Fruit fly (Drosophila melanogaster) S2 (cell line): ENCODE results near the gene ppan.

Experiments
- CG8478 ChIP-seq: fragments of >200 bp; optimal IDR thresholded peaks from 2 replicates; lab custom pipeline; 2018
- CTCF ChIP-seq, 2 experiments: fragments of >200 bp; optimal IDR thresholded peaks; 2 replicates each; lab custom pipeline; 2018

DNA sequence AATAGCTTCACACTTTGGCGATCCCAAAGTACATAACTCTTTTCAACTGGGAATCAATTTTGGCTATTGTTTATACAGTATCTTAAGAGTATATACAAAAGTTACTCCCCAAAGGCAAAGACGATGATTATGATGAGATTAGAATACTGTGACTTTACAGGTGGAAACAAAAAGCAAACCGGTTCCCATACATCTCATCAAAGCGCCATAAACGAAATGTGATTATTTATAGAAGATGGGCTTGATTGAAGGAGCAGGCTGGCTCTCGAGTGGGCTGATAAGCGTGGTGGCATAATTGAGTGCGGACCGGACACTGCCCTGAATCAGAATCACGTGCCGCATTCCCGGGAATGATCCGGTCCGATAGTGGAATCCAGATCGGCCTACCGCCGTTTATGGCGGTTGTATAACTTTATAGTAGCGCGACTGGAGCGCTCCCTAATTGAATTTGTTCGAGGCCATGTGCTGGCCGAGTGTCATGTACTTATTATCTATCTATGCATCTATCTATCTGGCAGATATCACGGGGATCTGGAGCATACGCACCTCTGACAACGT, 44.0 kb upstream of the ppan start:
- TF ChIP-seq CTCF (optimal IDR thresholded peaks at IDR 0.05; lab: Kevin White, UChicago) = no peak
- TF ChIP-seq CG8478 (lab: Kevin White, UChicago) = no peak
